Worm (Caenorhabditis elegans): ENCODE measurements around the gene srx-3.

The srx-3 gene

DNA sequence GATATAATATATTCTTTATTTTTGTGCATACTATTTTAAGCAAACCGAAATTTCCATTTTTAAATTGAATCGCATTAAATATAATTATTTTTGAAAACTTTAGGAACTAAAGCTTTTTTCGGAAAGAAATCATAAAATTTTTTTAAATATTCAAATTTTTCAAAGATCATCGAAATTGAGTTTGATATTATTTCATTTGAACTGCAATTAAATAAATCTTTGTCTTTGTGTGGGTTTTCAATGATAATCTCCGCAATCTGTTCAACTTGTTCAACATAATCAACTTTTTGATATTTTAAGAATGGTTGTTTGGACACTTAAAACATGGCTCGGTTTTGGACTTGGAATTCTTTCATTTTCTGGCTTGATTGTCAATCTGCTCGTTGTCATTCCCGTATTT lies 3.8 kb downstream of the srx-3 start, which contains the start of gene srx-2:
Gene srx-2, plus strand, starts transcription at position 301 of the 400 bp plus-strand sequence.
- TF ChIP-seq sea-2 (GFP tag; IDR thresholded peaks at IDR 0.05) (no peak), somi-1 (GFP tag; optimal IDR thresholded peaks at IDR 0.05) (no peak), atf-7 (tag; optimal IDR thresholded peaks at IDR 0.05) (no peak), B0336.3 (GFP tag; IDR thresholded peaks at IDR 0.05) (no peak), lsl-1 (GFP tag; optimal IDR thresholded peaks at IDR 0.05) (no peak), ZK185.1 (tag; optimal IDR thresholded peaks at IDR 0.05; ENCODE audit: poor library complexity, severe bottlenecking) (no peak), attf-6 (GFP tag; IDR thresholded peaks at IDR 0.05) (no peak), lin-40 (tag; optimal IDR thresholded peaks at IDR 0.05) (no peak), dpl-1 (GFP tag; optimal IDR thresholded peaks at IDR 0.05) (no peak), snpc-1.1 (tag; optimal IDR thresholded peaks at IDR 0.05; ENCODE audit: insufficient read depth) (no peak), repo-1 (tag; optimal IDR thresholded peaks at IDR 0.05) (no peak)

- TF ChIP-seq sptf-2 (GFP tag; optimal IDR thresholded peaks at IDR 0.05) = no peak
- TF ChIP-seq F33H1.4 (GFP tag; IDR thresholded peaks at IDR 0.05) = no peak
These were observed 8.4 kb downstream of the srx-3 start, which contains the start of gene srh-201 for ce11 chrV:9013765-9014164. TSS of gene srh-201 (minus strand) at chrV:9013865.

ce11 chrV:9015540-9015939 lies 10.2 kb downstream of the srx-3 start, which contains the start of gene srt-18:
TSS of gene srt-18 (minus strand) at chrV:9015640.
- no peak for TF ChIP-seq rcor-1 (GFP tag; IDR thresholded peaks at IDR 0.05)
- TF ChIP-seq F33H1.4 (GFP tag; IDR thresholded peaks at IDR 0.05) = no peak
- no peak for TF ChIP-seq T07F8.4 (tag; optimal IDR thresholded peaks at IDR 0.05)
- no peak for TF ChIP-seq aptf-2 (GFP tag; conservative IDR thresholded peaks at IDR 0.05)
- TF ChIP-seq akir-1 (GFP tag; optimal IDR thresholded peaks at IDR 0.05) = no peak
- no peak for TF ChIP-seq let-607 (tag; optimal IDR thresholded peaks at IDR 0.05)
- TF ChIP-seq dpff-1 (tag; optimal IDR thresholded peaks at IDR 0.05) = no peak
- TF ChIP-seq pbrm-1 (GFP tag; IDR thresholded peaks at IDR 0.05) = no peak
- TF ChIP-seq sptf-2 (GFP tag; optimal IDR thresholded peaks at IDR 0.05) = no peak
- TF ChIP-seq lsy-27 (tag; optimal IDR thresholded peaks at IDR 0.05; ENCODE audit: borderline replicate concordance, insufficient read depth) = no peak
- no peak for TF ChIP-seq athp-1 (tag; optimal IDR thresholded peaks at IDR 0.05)
- no peak for TF ChIP-seq madf-6 (GFP tag; IDR thresholded peaks at IDR 0.05)
- no peak for TF ChIP-seq nhr-179 (tag; optimal IDR thresholded peaks at IDR 0.05)
- TF ChIP-seq let-526 (GFP tag; IDR thresholded peaks at IDR 0.05) = no peak
- TF ChIP-seq unc-130 (GFP tag; optimal IDR thresholded peaks at IDR 0.05) = no peak

DNA sequence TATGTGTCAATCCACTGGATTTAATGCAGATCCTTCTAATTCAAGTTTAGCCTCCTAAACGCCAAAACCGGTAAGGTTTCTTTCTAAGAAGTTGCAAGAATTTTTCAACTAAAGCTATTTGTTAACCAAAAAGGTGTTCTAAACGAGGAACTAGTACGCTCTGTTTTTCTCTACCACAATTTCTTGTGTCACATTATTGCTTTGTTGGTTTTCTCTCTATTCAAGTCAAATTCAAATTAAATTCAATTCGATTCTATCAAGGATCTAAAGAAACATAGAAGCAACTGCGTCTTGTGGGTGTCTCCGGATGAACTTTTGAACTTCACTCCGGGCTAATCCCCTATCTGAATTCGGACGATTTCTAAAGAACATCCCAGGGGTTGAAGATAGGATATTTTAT lies 11.1 kb downstream of the srx-3 start, which contains the start of gene oac-40:
Gene oac-40, plus strand, starts transcription at position 301 of the 400 bp plus-strand sequence.
- TF ChIP-seq chd-7 (tag; optimal IDR thresholded peaks at IDR 0.05) = no peak
- no peak for TF ChIP-seq B0261.1 (tag; optimal IDR thresholded peaks at IDR 0.05)
- TF ChIP-seq tbp1 (GFP tag; optimal IDR thresholded peaks at IDR 0.05) = no peak
- TF ChIP-seq lin-40 (tag; optimal IDR thresholded peaks at IDR 0.05) = no peak
- TF ChIP-seq F39B2.1 (GFP tag; IDR thresholded peaks at IDR 0.05) = no peak
- no peak for TF ChIP-seq ceh-27 (GFP tag; optimal IDR thresholded peaks at IDR 0.05)
- TF ChIP-seq F22D6.2 (tag; optimal IDR thresholded peaks at IDR 0.05) = no peak
- no peak for TF ChIP-seq nhr-179 (tag; optimal IDR thresholded peaks at IDR 0.05)
- TF ChIP-seq tbx-9 (tag; optimal IDR thresholded peaks at IDR 0.05; ENCODE audit: borderline replicate concordance) = no peak
- TF ChIP-seq egrh-3 (GFP tag; IDR thresholded peaks at IDR 0.05) = no peak
- TF ChIP-seq ztf-25 (GFP tag; IDR thresholded peaks at IDR 0.05) = no peak
- no peak for TF ChIP-seq madf-3 (GFP tag; IDR thresholded peaks at IDR 0.05)
- TF ChIP-seq attf-5 (GFP tag; optimal IDR thresholded peaks at IDR 0.05) = no peak
